Fruit fly (Drosophila melanogaster) whole organism, embryonic: ENCODE results near the gene CG3513.
A peak's percentile ranks its signal among the peaks of the same experiment; 100 is the strongest.

Source experiments
- CG10462 ChIP-seq: fragments of 200-800 bp; sonication (Bioruptor generic); optimal IDR thresholded peaks from 2 replicates; lab custom pipeline; 2016; ENCODE audit warnings: missing biosample characterization, missing genetic modification characterization
- CG10543 ChIP-seq: fragments of 200-800 bp; sonication (Bioruptor generic); optimal IDR thresholded peaks from 3 replicates; lab custom pipeline; 2017; ENCODE audit warnings: missing biosample characterization, mild to moderate bottlenecking, missing genetic modification characterization, moderate library complexity
- CG12155 ChIP-seq: fragments of 200-800 bp; sonication (Bioruptor generic); optimal IDR thresholded peaks from 3 replicates; lab custom pipeline; 2016; ENCODE audit warnings: missing biosample characterization, missing genetic modification characterization
- CG12299 ChIP-seq: fragments of 200-800 bp; sonication (Bioruptor generic); optimal IDR thresholded peaks from 2 replicates; lab custom pipeline; 2018; ENCODE audit warnings: missing biosample characterization, mild to moderate bottlenecking, missing genetic modification characterization
- CG1233 ChIP-seq: fragments of 200-800 bp; sonication (Bioruptor generic); optimal IDR thresholded peaks from 4 replicates; lab custom pipeline; 2018; ENCODE audit warnings: missing biosample characterization, mild to moderate bottlenecking, missing genetic modification characterization
- CG12769 ChIP-seq: fragments of 200-800 bp; sonication (Bioruptor generic); optimal IDR thresholded peaks from 2 replicates; lab custom pipeline; 2019; ENCODE audit warnings: missing biosample characterization, mild to moderate bottlenecking, missing genetic modification characterization, moderate library complexity
- CG14050 ChIP-seq: fragments of 200-800 bp; sonication (Bioruptor generic); IDR thresholded peaks from 3 replicates; pipeline ENCODE4 v1.3.6; 2022; ENCODE audit warnings: missing biosample characterization, missing genetic modification characterization
- CG14710 ChIP-seq: fragments of 200-800 bp; sonication (Bioruptor generic); optimal IDR thresholded peaks from 3 replicates; lab custom pipeline; 2019; ENCODE audit warnings: missing biosample characterization, mild to moderate bottlenecking, missing genetic modification characterization, moderate library complexity
- CG1603 ChIP-seq: fragments of 200-800 bp; sonication (Bioruptor generic); optimal IDR thresholded peaks from 2 replicates; lab custom pipeline; 2019; ENCODE audit warnings: missing biosample characterization, mild to moderate bottlenecking, missing genetic modification characterization, moderate library complexity
- CG18011 ChIP-seq: fragments of 200-800 bp; sonication (Bioruptor generic); optimal IDR thresholded peaks from 2 replicates; lab custom pipeline; 2017; ENCODE audit warnings: missing biosample characterization, missing genetic modification characterization, mild to moderate bottlenecking, moderate library complexity, missing genotype
- CG1832 ChIP-seq: fragments of 200-800 bp; sonication (Bioruptor generic); optimal IDR thresholded peaks from 2 replicates; lab custom pipeline; 2017; ENCODE audit warnings: missing biosample characterization, mild to moderate bottlenecking, missing genetic modification characterization, inconsistent platforms
- CG2712 ChIP-seq: fragments of 200-800 bp; optimal IDR thresholded peaks from 3 replicates; lab custom pipeline; 2019; ENCODE audit warnings: missing biosample characterization, mild to moderate bottlenecking, missing genetic modification characterization, moderate library complexity
- CG3726 ChIP-seq: fragments of 200-800 bp; sonication (Bioruptor generic); IDR thresholded peaks from 3 replicates; pipeline ENCODE4, ENCODE4 v1.3.6; 2022; ENCODE audit warnings: missing biosample characterization, missing genetic modification characterization
- CG43689 ChIP-seq: fragments of 200-800 bp; sonication (Bioruptor generic); IDR thresholded peaks from 2 replicates; pipeline ENCODE4 v1.3.6; 2022; ENCODE audit warnings: missing biosample characterization, missing genetic modification characterization
- CG4820 ChIP-seq: fragments of 200-800 bp; sonication (Bioruptor generic); optimal IDR thresholded peaks from 3 replicates; lab custom pipeline; 2016; ENCODE audit warnings: missing biosample characterization, missing genetic modification characterization
- CG7271 ChIP-seq: fragments of 200-800 bp; sonication (Bioruptor generic); optimal IDR thresholded peaks from 2 replicates; lab custom pipeline; 2018; ENCODE audit warnings: missing biosample characterization, mild to moderate bottlenecking, missing genetic modification characterization, moderate library complexity
- CG7839 ChIP-seq: fragments of 200-800 bp; sonication (Bioruptor generic); optimal IDR thresholded peaks from 3 replicates; lab custom pipeline; 2018; ENCODE audit warnings: missing biosample characterization, mild to moderate bottlenecking, missing genetic modification characterization, moderate library complexity
- CG7987 ChIP-seq: fragments of 200-800 bp; sonication (Bioruptor generic); optimal IDR thresholded peaks from 2 replicates; lab custom pipeline; 2018; ENCODE audit warnings: missing biosample characterization, mild to moderate bottlenecking, missing genetic modification characterization, moderate library complexity
- CG9727 ChIP-seq: fragments of 200-800 bp; sonication (Bioruptor generic); optimal IDR thresholded peaks from 3 replicates; lab custom pipeline; 2017; ENCODE audit warnings: missing biosample characterization, mild to moderate bottlenecking, missing genetic modification characterization
- Camta ChIP-seq: fragments of 200-800 bp; sonication (Bioruptor generic); optimal IDR thresholded peaks from 2 replicates; lab custom pipeline; 2016; ENCODE audit warnings: missing biosample characterization, missing genetic modification characterization
- Dfd ChIP-seq, 2 experiments: fragments of >200 bp; optimal IDR thresholded peaks; 2 replicates each; lab custom pipeline; 2017; ENCODE audit warnings: missing biosample characterization in 2 of 2, missing genetic modification characterization in 2 of 2
- Jarid2 ChIP-seq: fragments of 200-800 bp; sonication (Bioruptor generic); optimal IDR thresholded peaks from 3 replicates; lab custom pipeline; 2017; ENCODE audit warnings: mild to moderate bottlenecking, missing biosample characterization, missing genetic modification reagents, missing genetic modification characterization
- Med ChIP-seq: fragments of 200-800 bp; sonication (Bioruptor generic); peaks from one replicate; lab custom pipeline; 2016; ENCODE audit warnings: missing biosample characterization, missing genetic modification characterization, mild to moderate bottlenecking, inconsistent platforms, moderate library complexity
- NFAT ChIP-seq: fragments of 200-800 bp; sonication (Bioruptor generic); IDR thresholded peaks from 2 replicates; pipeline ENCODE4 v1.3.6; 2022; ENCODE audit warnings: missing biosample characterization, missing genetic modification characterization
- Neu2 ChIP-seq: fragments of 200-800 bp; sonication (Bioruptor generic); optimal IDR thresholded peaks from 3 replicates; lab custom pipeline; 2016; ENCODE audit warnings: missing biosample characterization, missing genetic modification characterization, borderline replicate concordance
- Spps ChIP-seq: fragments of 200-800 bp; sonication (Bioruptor generic); optimal IDR thresholded peaks from 2 replicates; lab custom pipeline; 2018; ENCODE audit warnings: missing biosample characterization, mild to moderate bottlenecking, missing genetic modification characterization
- Ssrp ChIP-seq: fragments of 200-800 bp; sonication (Bioruptor generic); optimal IDR thresholded peaks from 2 replicates; lab custom pipeline; 2018; ENCODE audit warnings: missing biosample characterization, mild to moderate bottlenecking, missing genetic modification characterization, moderate library complexity
- ara ChIP-seq: fragments of 200-800 bp; sonication (Bioruptor generic); IDR thresholded peaks from 2 replicates; pipeline ENCODE4 v1.3.6; 2022; ENCODE audit warnings: missing biosample characterization, missing genetic modification characterization
- cato ChIP-seq: fragments of 200-800 bp; sonication (Bioruptor generic); optimal IDR thresholded peaks from 2 replicates; lab custom pipeline; 2016; ENCODE audit warnings: missing biosample characterization, missing genetic modification characterization, borderline replicate concordance
- cg ChIP-seq: fragments of 200-800 bp; sonication (Bioruptor generic); optimal IDR thresholded peaks from 3 replicates; lab custom pipeline; 2019; ENCODE audit warnings: missing biosample characterization, mild to moderate bottlenecking, missing genetic modification characterization, moderate library complexity
- chm ChIP-seq: fragments of 200-800 bp; sonication (Bioruptor generic); IDR thresholded peaks from 2 replicates; pipeline ENCODE4 v1.3.6; 2022; ENCODE audit warnings: missing biosample characterization, missing genetic modification characterization
- danr ChIP-seq: fragments of 200-800 bp; sonication (Bioruptor generic); IDR thresholded peaks from 2 replicates; pipeline ENCODE4 v1.3.6; 2022; ENCODE audit warnings: missing biosample characterization, missing genetic modification characterization
- dm ChIP-seq: fragments of 200-800 bp; sonication (Bioruptor generic); optimal IDR thresholded peaks from 3 replicates; lab custom pipeline; 2016; ENCODE audit warnings: missing biosample characterization, missing genetic modification characterization
- dysf ChIP-seq: fragments of 200-800 bp; sonication (Bioruptor generic); IDR thresholded peaks from 3 replicates; pipeline ENCODE4 v1.3.6; 2022; ENCODE audit warnings: missing biosample characterization, missing genetic modification characterization
- fd64A ChIP-seq: fragments of 200-800 bp; sonication (Bioruptor generic); optimal IDR thresholded peaks from 3 replicates; lab custom pipeline; 2018; ENCODE audit warnings: missing biosample characterization, mild to moderate bottlenecking, missing genetic modification characterization
- gro ChIP-seq: fragments of 200-800 bp; sonication (Bioruptor generic); optimal IDR thresholded peaks from 2 replicates; lab custom pipeline; 2016; ENCODE audit warnings: missing biosample characterization, missing genetic modification characterization
- gt ChIP-seq: fragments of 200-800 bp; sonication (Bioruptor generic); IDR thresholded peaks from 2 replicates; pipeline ENCODE4 v1.3.6; 2022; ENCODE audit warnings: missing biosample characterization, missing genetic modification characterization
- kni ChIP-seq: fragments of 200-800 bp; sonication (Bioruptor generic); optimal IDR thresholded peaks from 3 replicates; lab custom pipeline; 2017; ENCODE audit warnings: mild to moderate bottlenecking, missing biosample characterization, missing genetic modification reagents, missing genetic modification characterization
- lola ChIP-seq, 3 experiments: fragments of >200 bp in 2 of 3; fragments of 200-800 bp in 1 of 3; sonication (Bioruptor generic) in 1 of 3; optimal IDR thresholded peaks; 2 replicates each; lab custom pipeline; 2017 to 2019; ENCODE audit warnings: missing biosample characterization in 3 of 3, missing genetic modification characterization in 3 of 3, mild to moderate bottlenecking in 1 of 3, moderate library complexity in 1 of 3
- luna ChIP-seq: fragments of 200-800 bp; sonication (Bioruptor generic); optimal IDR thresholded peaks from 2 replicates; lab custom pipeline; 2016; ENCODE audit warnings: missing biosample characterization, missing genetic modification characterization
- nerfin-1 ChIP-seq: fragments of 200-800 bp; sonication (Bioruptor generic); optimal IDR thresholded peaks from 3 replicates; lab custom pipeline; 2019; ENCODE audit warnings: missing biosample characterization, mild to moderate bottlenecking, missing genetic modification characterization, moderate library complexity
- onecut ChIP-seq: fragments of 200-800 bp; sonication (Bioruptor generic); IDR thresholded peaks from 2 replicates; pipeline ENCODE4 v1.3.6; 2022; ENCODE audit warnings: missing biosample characterization, missing genetic modification characterization
- phol ChIP-seq: fragments of 200-800 bp; sonication (Bioruptor generic); optimal IDR thresholded peaks from 3 replicates; lab custom pipeline; 2018; ENCODE audit warnings: missing biosample characterization, mild to moderate bottlenecking, missing genetic modification characterization, moderate library complexity
- salm ChIP-seq: fragments of 200-800 bp; sonication (Bioruptor generic); optimal IDR thresholded peaks from 2 replicates; lab custom pipeline; 2018; ENCODE audit warnings: missing biosample characterization, mild to moderate bottlenecking, missing genetic modification characterization
- scrt ChIP-seq: fragments of 200-800 bp; sonication (Bioruptor generic); optimal IDR thresholded peaks from 2 replicates; lab custom pipeline; 2018; ENCODE audit warnings: missing biosample characterization, mild to moderate bottlenecking, missing genetic modification characterization, moderate library complexity
- sna ChIP-seq: fragments of 200-800 bp; sonication (Bioruptor generic); IDR thresholded peaks from 2 replicates; pipeline ENCODE4 v1.3.6; 2022; ENCODE audit warnings: missing biosample characterization, missing genetic modification characterization; ENCODE audit not compliant: partially characterized antibody
- so ChIP-seq: fragments of 200-800 bp; sonication (Bioruptor generic); IDR thresholded peaks from 3 replicates; pipeline ENCODE4 v1.3.6; 2022; ENCODE audit warnings: missing biosample characterization, missing genetic modification characterization
- toy ChIP-seq: fragments of 200-800 bp; sonication (Bioruptor generic); IDR thresholded peaks from 2 replicates; pipeline ENCODE4 v1.3.6; 2022; ENCODE audit warnings: missing biosample characterization, missing genetic modification characterization
- unpg ChIP-seq: fragments of 200-800 bp; sonication (Bioruptor generic); optimal IDR thresholded peaks from 3 replicates; lab custom pipeline; 2018; ENCODE audit warnings: missing biosample characterization, mild to moderate bottlenecking, missing genetic modification characterization, moderate library complexity
- vvl ChIP-seq: fragments of 200-800 bp; sonication (Bioruptor generic); IDR thresholded peaks from 2 replicates; pipeline ENCODE4 v1.3.6; 2022; ENCODE audit warnings: missing biosample characterization, missing genetic modification characterization

Gene CG3513

DNA sequence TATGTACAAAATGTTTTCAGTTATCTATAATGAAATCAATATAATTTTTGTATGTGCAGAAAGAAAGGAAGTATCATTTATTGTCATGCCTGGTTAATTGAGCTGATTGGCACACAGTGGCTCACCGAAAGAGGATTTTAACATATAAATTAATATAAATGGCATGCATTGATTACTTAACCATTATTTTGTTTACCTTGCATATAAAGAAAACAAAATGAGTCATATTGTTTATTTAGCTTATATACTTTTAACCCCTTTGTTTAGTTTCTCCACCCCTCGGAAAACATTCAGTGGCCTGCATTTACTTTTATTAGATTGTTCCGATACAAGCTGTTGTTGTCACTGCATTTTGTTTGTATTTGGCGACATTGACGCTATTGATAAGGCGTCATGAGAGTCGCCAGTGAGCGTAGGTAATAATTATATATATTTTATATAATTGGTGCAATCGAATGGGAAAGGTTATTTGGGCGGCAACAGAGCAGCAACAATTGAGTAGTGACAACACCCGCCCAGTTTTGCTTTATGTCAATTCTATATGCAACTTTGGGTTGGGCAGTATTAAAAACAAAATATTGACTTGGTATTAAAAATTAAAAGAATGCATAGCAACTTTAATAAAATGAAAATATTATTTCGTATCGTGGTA is 45.3 kb downstream of the CG3513 start (continued):
- TF ChIP-seq CG12769 (tag; lab: Kevin White, UChicago) (no peak), luna (GFP tag; lab: Kevin White, UChicago) (no peak), gt (GFP tag; lab: Robert Waterston, UW) (no peak), Dfd (GFP tag; optimal IDR thresholded peaks at IDR 0.05; lab: Kevin White, UChicago) (no peak), phol (tag; lab: Kevin White, UChicago) (no peak), CG43689 (no peak), CG1233 (peak; percentile 8), sna (GFP tag; lab: Robert Waterston, UW) (no peak), CG7271 (tag; lab: Kevin White, UChicago) (no peak), nerfin-1 (tag; lab: Kevin White, UChicago) (no peak), danr (GFP tag; lab: Robert Waterston, UW) (no peak), salm (tag; lab: Kevin White, UChicago) (peak; percentile 7), ara (GFP tag; lab: Robert Waterston, UW) (no peak), CG7987 (peak; percentile 7), Ssrp (no peak), so (GFP tag; lab: Robert Waterston, UW) (0 out of 3 replicates have a peak, but pooled peaks have one; percentile 12), CG1832 (GFP tag; lab: Kevin White, UChicago) (no peak), lola (GFP tag; optimal IDR thresholded peaks at IDR 0.05; lab: Kevin White, UChicago) (no peak), toy (GFP tag; lab: Robert Waterston, UW) (no peak), NFAT (GFP tag; lab: Robert Waterston, UW) (no peak), CG7839 (tag; lab: Kevin White, UChicago) (no peak), CG3726 (no peak), chm (GFP tag; lab: Robert Waterston, UW) (no peak), fd64A (peak; percentile 21), CG2712 (tag; lab: Kevin White, UChicago) (peak; percentile 26), dm (no peak), cg (GFP tag; lab: Kevin White, UChicago) (no peak), CG10462 (no peak), CG18011 (GFP tag; lab: Kevin White, UChicago) (no peak), cato (peak; percentile 7), vvl (GFP tag; lab: Robert Waterston, UW) (peak; percentile 28; the same call in 1 of the 2 replicates), onecut (GFP tag; lab: Robert Waterston, UW) (peak; percentile 26), CG4820 (GFP tag; lab: Kevin White, UChicago) (no peak), CG14710 (no peak), CG10543 (GFP tag; lab: Kevin White, UChicago) (no peak), unpg (no peak), Neu2 (GFP tag; lab: Kevin White, UChicago) (no peak), CG12299 (no peak), Med (GFP tag; lab: Kevin White, UChicago) (peak; percentile 64), dysf (GFP tag; lab: Robert Waterston, UW) (no peak), CG12155 (GFP tag; lab: Kevin White, UChicago) (no peak), Jarid2 (GFP tag; lab: Kevin White, UChicago) (no peak), scrt (no peak), gro (no peak), Spps (tag; lab: Kevin White, UChicago) (no peak), CG1603 (peak; percentile 40), CG14050 (no peak), kni (GFP tag; lab: Kevin White, UChicago) (no peak), CG9727 (GFP tag; lab: Kevin White, UChicago) (peak; percentile 10), Camta (GFP tag; lab: Kevin White, UChicago) (no peak)
